Worm (Caenorhabditis elegans): ENCODE results near the gene srx-73.

Gene srx-73

ce11 chrV:4647857-4648256, 17.7 kb downstream of the srx-73 start, which contains the start of gene F41F3.3:
TSS of gene F41F3.3 (minus strand) at chrV:4648239.
- TF ChIP-seq ref-1 (GFP tag; conservative IDR thresholded peaks at IDR 0.05) = no peak
- TF ChIP-seq ztf-29 (GFP tag; IDR thresholded peaks at IDR 0.05) = no peak
- 0 out of 2 replicates have a peak, but pooled peaks have one; percentile 46 for TF ChIP-seq ztf-23 (GFP tag; IDR thresholded peaks at IDR 0.05)
- TF ChIP-seq flt-1 (GFP tag; IDR thresholded peaks at IDR 0.05) = peak; percentile 65; the same call in 1 of the 2 replicates
- TF ChIP-seq tab-1 (GFP tag; IDR thresholded peaks at IDR 0.05) = 0 out of 2 replicates have a peak, but pooled peaks have one; percentile 25
- TF ChIP-seq cog-1 (tag; optimal IDR thresholded peaks at IDR 0.05) = no peak
- no peak for TF ChIP-seq klf-2 (GFP tag; conservative IDR thresholded peaks at IDR 0.05)
- no peak for TF ChIP-seq T22C8.4 (GFP tag; IDR thresholded peaks at IDR 0.05)
- no peak for TF ChIP-seq med-1 (GFP tag; optimal IDR thresholded peaks at IDR 0.05; ENCODE audit: insufficient read depth)

ce11 chrV:4647279-4647819, 18.2 kb downstream of the srx-73 start:
- TF ChIP-seq tab-1 (GFP tag; IDR thresholded peaks at IDR 0.05) (no peak), ztf-29 (GFP tag; IDR thresholded peaks at IDR 0.05) (no peak), klf-2 (GFP tag; conservative IDR thresholded peaks at IDR 0.05) (no peak), T22C8.4 (GFP tag; IDR thresholded peaks at IDR 0.05) (no peak), ref-1 (GFP tag; conservative IDR thresholded peaks at IDR 0.05) (no peak), med-1 (GFP tag; optimal IDR thresholded peaks at IDR 0.05; ENCODE audit: insufficient read depth) (no peak), flt-1 (GFP tag; IDR thresholded peaks at IDR 0.05) (no peak), ztf-23 (GFP tag; IDR thresholded peaks at IDR 0.05) (no peak), cog-1 (tag; optimal IDR thresholded peaks at IDR 0.05) (no peak)

- TF ChIP-seq klf-2 (GFP tag; conservative IDR thresholded peaks at IDR 0.05) = no peak
- TF ChIP-seq cog-1 (tag; optimal IDR thresholded peaks at IDR 0.05) = no peak
- TF ChIP-seq ref-1 (GFP tag; conservative IDR thresholded peaks at IDR 0.05) = no peak
- no peak for TF ChIP-seq ztf-29 (GFP tag; IDR thresholded peaks at IDR 0.05)
- no peak for TF ChIP-seq tab-1 (GFP tag; IDR thresholded peaks at IDR 0.05)
- no peak for TF ChIP-seq ztf-23 (GFP tag; IDR thresholded peaks at IDR 0.05)
- TF ChIP-seq flt-1 (GFP tag; IDR thresholded peaks at IDR 0.05) = no peak
Measured at ce11 chrV:4642691-4643090, 22.9 kb downstream of the srx-73 start, which contains the start of gene soc-1. TSS of gene soc-1 (plus strand) at chrV:4642952.

ce11 chrV:4640501-4641150, 24.9 kb downstream of the srx-73 start:
- TF ChIP-seq ztf-23 (GFP tag; IDR thresholded peaks at IDR 0.05) = no peak
- TF ChIP-seq flt-1 (GFP tag; IDR thresholded peaks at IDR 0.05) = no peak
- TF ChIP-seq med-1 (GFP tag; optimal IDR thresholded peaks at IDR 0.05; ENCODE audit: insufficient read depth) = no peak
- no peak for TF ChIP-seq T22C8.4 (GFP tag; IDR thresholded peaks at IDR 0.05)
- TF ChIP-seq ztf-29 (GFP tag; IDR thresholded peaks at IDR 0.05) = no peak
- TF ChIP-seq ref-1 (GFP tag; conservative IDR thresholded peaks at IDR 0.05) = no peak
- no peak for TF ChIP-seq cog-1 (tag; optimal IDR thresholded peaks at IDR 0.05)
- no peak for TF ChIP-seq klf-2 (GFP tag; conservative IDR thresholded peaks at IDR 0.05)
- TF ChIP-seq tab-1 (GFP tag; IDR thresholded peaks at IDR 0.05) = no peak

- TF ChIP-seq tab-1 (GFP tag; IDR thresholded peaks at IDR 0.05) = no peak
- no peak for TF ChIP-seq ztf-29 (GFP tag; IDR thresholded peaks at IDR 0.05)
- no peak for TF ChIP-seq flt-1 (GFP tag; IDR thresholded peaks at IDR 0.05)
- TF ChIP-seq T22C8.4 (GFP tag; IDR thresholded peaks at IDR 0.05) = no peak
- TF ChIP-seq klf-2 (GFP tag; conservative IDR thresholded peaks at IDR 0.05) = no peak
Measured at ce11 chrV:4637153-4637552, 28.4 kb downstream of the srx-73 start.

ce11 chrV:4632808-4633207, 32.7 kb downstream of the srx-73 start:
- peak; percentile 58; the same call in 1 of the 2 replicates for TF ChIP-seq tab-1 (GFP tag; IDR thresholded peaks at IDR 0.05)

ce11 chrV:4630267-4630666, 35.3 kb downstream of the srx-73 start:
- no peak for TF ChIP-seq T22C8.4 (GFP tag; IDR thresholded peaks at IDR 0.05)
- no peak for TF ChIP-seq tab-1 (GFP tag; IDR thresholded peaks at IDR 0.05)
- no peak for TF ChIP-seq ztf-29 (GFP tag; IDR thresholded peaks at IDR 0.05)
- TF ChIP-seq klf-2 (GFP tag; conservative IDR thresholded peaks at IDR 0.05) = no peak
- TF ChIP-seq ztf-23 (GFP tag; IDR thresholded peaks at IDR 0.05) = no peak
- no peak for TF ChIP-seq med-1 (GFP tag; optimal IDR thresholded peaks at IDR 0.05; ENCODE audit: insufficient read depth)
- TF ChIP-seq ref-1 (GFP tag; conservative IDR thresholded peaks at IDR 0.05) = no peak
- TF ChIP-seq flt-1 (GFP tag; IDR thresholded peaks at IDR 0.05) = no peak
- no peak for TF ChIP-seq cog-1 (tag; optimal IDR thresholded peaks at IDR 0.05)

- TF ChIP-seq ztf-29 (GFP tag; IDR thresholded peaks at IDR 0.05) (no peak), cog-1 (tag; optimal IDR thresholded peaks at IDR 0.05) (no peak), klf-2 (GFP tag; conservative IDR thresholded peaks at IDR 0.05) (no peak), T22C8.4 (GFP tag; IDR thresholded peaks at IDR 0.05) (no peak), med-1 (GFP tag; optimal IDR thresholded peaks at IDR 0.05; ENCODE audit: insufficient read depth) (no peak), ztf-23 (GFP tag; IDR thresholded peaks at IDR 0.05) (no peak)
Measured at ce11 chrV:4628517-4628930, 37.0 kb downstream of the srx-73 start, which contains the start of gene pmt-2. TSS of gene pmt-2 (plus strand) at chrV:4628580.

- no peak for TF ChIP-seq ztf-29 (GFP tag; IDR thresholded peaks at IDR 0.05)
- TF ChIP-seq T22C8.4 (GFP tag; IDR thresholded peaks at IDR 0.05) = no peak
- TF ChIP-seq ztf-23 (GFP tag; IDR thresholded peaks at IDR 0.05) = no peak
- no peak for TF ChIP-seq tab-1 (GFP tag; IDR thresholded peaks at IDR 0.05)
- no peak for TF ChIP-seq klf-2 (GFP tag; conservative IDR thresholded peaks at IDR 0.05)
- TF ChIP-seq ref-1 (GFP tag; conservative IDR thresholded peaks at IDR 0.05) = no peak
- TF ChIP-seq cog-1 (tag; optimal IDR thresholded peaks at IDR 0.05) = no peak
- no peak for TF ChIP-seq flt-1 (GFP tag; IDR thresholded peaks at IDR 0.05)
- no peak for TF ChIP-seq med-1 (GFP tag; optimal IDR thresholded peaks at IDR 0.05; ENCODE audit: insufficient read depth)
Measured at ce11 chrV:4626344-4626743, 39.2 kb downstream of the srx-73 start.

- no peak for TF ChIP-seq ztf-23 (GFP tag; IDR thresholded peaks at IDR 0.05)
- no peak for TF ChIP-seq cog-1 (tag; optimal IDR thresholded peaks at IDR 0.05)
- TF ChIP-seq ref-1 (GFP tag; conservative IDR thresholded peaks at IDR 0.05) = no peak
- no peak for TF ChIP-seq med-1 (GFP tag; optimal IDR thresholded peaks at IDR 0.05; ENCODE audit: insufficient read depth)
- no peak for TF ChIP-seq tab-1 (GFP tag; IDR thresholded peaks at IDR 0.05)
Measured at ce11 chrV:4624717-4625116, 40.8 kb downstream of the srx-73 start.
